Fruit fly (Drosophila melanogaster): Measurements from ENCODE around the gene kis.

dm6 chr2L:224599-225385, 25.8 kb downstream of the kis start:
- TF ChIP-seq CTCF (optimal IDR thresholded peaks at IDR 0.05): no peak
- no peak for TF ChIP-seq CG8478 (optimal IDR thresholded peaks at IDR 0.05)

Measured in S2 (cell line).